Worm (Caenorhabditis elegans) whole organism, young adult: ENCODE measurements around the gene clec-231.

Source experiments
- B0261.1 ChIP-seq: sonication (generic microtip); optimal IDR thresholded peaks from 2 replicates; lab custom pipeline; 2016; ENCODE audit warnings: mild to moderate bottlenecking, missing genetic modification characterization, moderate library complexity, missing compliant biosample characterization
- B0336.3 ChIP-seq: fragments of 200-800 bp; sonication (Bioruptor generic); IDR thresholded peaks from 2 replicates; pipeline ENCODE4 v1.3.6; 2022; ENCODE audit warnings: missing genetic modification characterization, missing compliant biosample characterization
- C06A6.2 ChIP-seq: fragments of 200-800 bp; sonication (Bioruptor generic); conservative IDR thresholded peaks from 2 replicates; pipeline ENCODE4 v1.3.6; 2022; ENCODE audit warnings: missing genetic modification characterization, missing compliant biosample characterization
- C17E4.6 ChIP-seq: fragments of 200-800 bp; sonication (Bioruptor generic); IDR thresholded peaks from 2 replicates; pipeline ENCODE4 v1.3.6; 2022; ENCODE audit warnings: missing genetic modification reagents, missing genetic modification characterization, missing compliant biosample characterization
- F10E7.11 ChIP-seq: sonication (generic microtip); optimal IDR thresholded peaks from 2 replicates; lab custom pipeline; 2017; ENCODE audit warnings: mild to moderate bottlenecking, missing genetic modification characterization, moderate library complexity, missing compliant biosample characterization
- F37B4.10 ChIP-seq: fragments of 200-800 bp; sonication (Bioruptor generic); IDR thresholded peaks from 2 replicates; pipeline ENCODE4 v1.3.6; 2022; ENCODE audit warnings: missing genetic modification characterization, missing compliant biosample characterization
- F55B11.4 ChIP-seq: sonication (generic microtip); optimal IDR thresholded peaks from 2 replicates; lab custom pipeline; 2016; ENCODE audit warnings: missing compliant biosample characterization, missing genetic modification characterization, borderline replicate concordance; ENCODE audit not compliant: insufficient read depth
- Y95B8A.8 ChIP-seq: fragments of 200-800 bp; sonication (Bioruptor generic); IDR thresholded peaks from 2 replicates; pipeline ENCODE4 v1.3.6; 2022; ENCODE audit warnings: missing genetic modification reagents, missing genetic modification characterization, missing compliant biosample characterization
- ama-1 ChIP-seq, 3 experiments: fragments of 150-350 bp in 1 of 3; sonication (generic microtip) in 2 of 3; optimal IDR thresholded peaks; 2 replicates each; lab custom pipeline; 2014 to 2018; ENCODE audit warnings: missing biosample characterization in 2 of 3, missing genetic modification characterization in 2 of 3, missing genetic modification reagents in 2 of 3
- attf-5 ChIP-seq: fragments of 200-800 bp; sonication (Bioruptor generic); optimal IDR thresholded peaks from 2 replicates; lab custom pipeline; 2018; ENCODE audit warnings: mild to moderate bottlenecking, missing genetic modification characterization, missing compliant biosample characterization
- bed-1 ChIP-seq: fragments of 200-800 bp; sonication (Bioruptor generic); IDR thresholded peaks from 2 replicates; pipeline ENCODE4 v1.3.6; 2022; ENCODE audit warnings: missing genetic modification reagents, missing genetic modification characterization, missing compliant biosample characterization
- ceh-100 ChIP-seq: fragments of 200-800 bp; sonication (Bioruptor generic); IDR thresholded peaks from 2 replicates; pipeline ENCODE4 v1.3.6; 2022; ENCODE audit warnings: missing genetic modification reagents, missing genetic modification characterization, missing compliant biosample characterization
- ceh-91 ChIP-seq: fragments of 200-800 bp; sonication (Bioruptor generic); IDR thresholded peaks from 2 replicates; pipeline ENCODE4 v1.3.6; 2022; ENCODE audit warnings: missing genetic modification reagents, missing genetic modification characterization, missing compliant biosample characterization
- him-1 ChIP-seq: sonication (generic microtip); optimal IDR thresholded peaks from 2 replicates; lab custom pipeline; 2016; ENCODE audit warnings: missing genotype, missing genetic modification reagents, missing genetic modification characterization, missing compliant biosample characterization
- hlh-12 ChIP-seq: sonication (generic microtip); optimal IDR thresholded peaks from 2 replicates; lab custom pipeline; 2016; ENCODE audit warnings: missing genetic modification characterization, missing compliant biosample characterization
- hlh-26 ChIP-seq: fragments of 200-800 bp; sonication (Bioruptor generic); conservative IDR thresholded peaks from 2 replicates; pipeline ENCODE4 v1.3.6; 2022; ENCODE audit warnings: missing genetic modification reagents, missing genetic modification characterization, missing compliant biosample characterization
- hmg-20 ChIP-seq: fragments of 200-800 bp; sonication (Bioruptor generic); IDR thresholded peaks from 2 replicates; pipeline ENCODE4 v1.3.6; 2022; ENCODE audit warnings: missing genetic modification reagents, missing genetic modification characterization, missing compliant biosample characterization
- hrde-1 ChIP-seq: sonication (generic microtip); optimal IDR thresholded peaks from 2 replicates; lab custom pipeline; 2016; ENCODE audit warnings: missing genetic modification characterization, mild to moderate bottlenecking, missing compliant biosample characterization, moderate library complexity, missing genotype, missing genetic modification reagents, borderline replicate concordance
- hsf-1 ChIP-seq: fragments of 200-800 bp; sonication (Bioruptor generic); IDR thresholded peaks from 2 replicates; pipeline ENCODE4 v1.3.6; 2022; ENCODE audit warnings: missing genetic modification reagents, missing genetic modification characterization, missing compliant biosample characterization
- let-526 ChIP-seq: fragments of 200-800 bp; sonication (Bioruptor generic); IDR thresholded peaks from 2 replicates; pipeline ENCODE4 v1.3.6; 2022; ENCODE audit warnings: missing genetic modification reagents, missing genetic modification characterization, missing compliant biosample characterization
- let-607 ChIP-seq, 2 experiments: fragments of 200-800 bp in 1 of 2; sonication (Bioruptor generic) in 1 of 2; sonication (generic microtip) in 1 of 2; optimal IDR thresholded peaks; 2 replicates each; lab custom pipeline; 2016 to 2018; ENCODE audit warnings: mild to moderate bottlenecking in 2 of 2, missing compliant biosample characterization in 2 of 2, missing genetic modification characterization in 2 of 2, moderate library complexity in 2 of 2, missing genotype in 1 of 2
- lin-35 ChIP-seq, 3 experiments: fragments of 150-350 bp in 2 of 3; sonication (generic microtip) in 1 of 3; optimal IDR thresholded peaks; 2 replicates each; lab custom pipeline; 2014 to 2018; ENCODE audit warnings: missing biosample characterization in 3 of 3, missing genetic modification characterization in 3 of 3, missing genetic modification reagents in 3 of 3
- lsl-1 ChIP-seq: fragments of 200-800 bp; sonication (Bioruptor generic); optimal IDR thresholded peaks from 2 replicates; lab custom pipeline; 2018; ENCODE audit warnings: mild to moderate bottlenecking, missing genetic modification characterization, moderate library complexity, missing compliant biosample characterization
- madf-3 ChIP-seq: fragments of 200-800 bp; sonication (Bioruptor generic); IDR thresholded peaks from 2 replicates; pipeline ENCODE4 v1.3.6; 2022; ENCODE audit warnings: missing genetic modification reagents, missing genetic modification characterization, missing compliant biosample characterization
- madf-6 ChIP-seq: fragments of 200-800 bp; sonication (Bioruptor generic); IDR thresholded peaks from 2 replicates; pipeline ENCODE4 v1.3.6; 2022; ENCODE audit warnings: missing genetic modification reagents, missing genetic modification characterization, missing compliant biosample characterization
- madf-8 ChIP-seq: fragments of 200-800 bp; sonication (Bioruptor generic); conservative IDR thresholded peaks from 2 replicates; pipeline ENCODE4 v1.3.6; 2022; ENCODE audit warnings: missing genetic modification reagents, missing genetic modification characterization, missing compliant biosample characterization
- mel-28 ChIP-seq: sonication (generic microtip); optimal IDR thresholded peaks from 2 replicates; lab custom pipeline; 2016; ENCODE audit warnings: borderline replicate concordance, mild to moderate bottlenecking, missing genetic modification characterization, missing compliant biosample characterization
- pbrm-1 ChIP-seq: fragments of 200-800 bp; sonication (Bioruptor generic); IDR thresholded peaks from 2 replicates; pipeline ENCODE4 v1.3.6; 2022; ENCODE audit warnings: missing genetic modification reagents, missing genetic modification characterization, missing compliant biosample characterization
- rcor-1 ChIP-seq: fragments of 200-800 bp; sonication (Bioruptor generic); IDR thresholded peaks from 2 replicates; pipeline ENCODE4 v1.3.6; 2022; ENCODE audit warnings: missing genetic modification reagents, missing genetic modification characterization, missing compliant biosample characterization
- rec-8 ChIP-seq, 2 experiments: sonication (generic microtip); optimal IDR thresholded peaks; 2 replicates each; lab custom pipeline; 2016; ENCODE audit warnings: mild to moderate bottlenecking in 2 of 2, missing genetic modification characterization in 2 of 2, missing genetic modification reagents in 2 of 2, missing genotype in 2 of 2, missing biosample characterization in 1 of 2, missing compliant biosample characterization in 1 of 2, moderate library complexity in 1 of 2
- rpc-1 ChIP-seq, 2 experiments: fragments of 150-350 bp in 1 of 2; sonication (generic microtip) in 1 of 2; optimal IDR thresholded peaks; 2 replicates each; lab custom pipeline; 2014 to 2018; ENCODE audit warnings: missing biosample characterization in 1 of 2, missing genetic modification characterization in 1 of 2, missing genetic modification reagents in 1 of 2, missing genotype in 1 of 2
- sdz-38 ChIP-seq: sonication (generic microtip); optimal IDR thresholded peaks from 2 replicates; lab custom pipeline; 2016; ENCODE audit warnings: missing genotype, missing genetic modification characterization, missing compliant biosample characterization
- sea-2 ChIP-seq: fragments of 200-800 bp; sonication (Bioruptor generic); IDR thresholded peaks from 2 replicates; pipeline ENCODE4 v1.3.6; 2022; ENCODE audit warnings: missing genetic modification characterization, missing compliant biosample characterization
- snpc-3.4 ChIP-seq: sonication (generic microtip); optimal IDR thresholded peaks from 2 replicates; lab custom pipeline; 2017; ENCODE audit warnings: missing genetic modification characterization, mild to moderate bottlenecking, missing compliant biosample characterization, antibody characterized with exemption, moderate library complexity, missing genotype, missing genetic modification reagents
- snpc-4 ChIP-seq, 5 experiments: fragments of 150-350 bp in 1 of 5; sonication (generic microtip) in 4 of 5; optimal IDR thresholded peaks; 2 replicates each; lab custom pipeline; 2014 to 2018; ENCODE audit warnings: missing genetic modification characterization in 5 of 5, missing biosample characterization in 3 of 5, antibody characterized with exemption in 2 of 5, mild to moderate bottlenecking in 2 of 5, missing compliant biosample characterization in 2 of 5, missing genotype in 2 of 5, moderate library complexity in 2 of 5, missing genetic modification reagents in 1 of 5
- tbp1 ChIP-seq: fragments of 200-800 bp; sonication (Bioruptor generic); optimal IDR thresholded peaks from 2 replicates; lab custom pipeline; 2018; ENCODE audit warnings: mild to moderate bottlenecking, missing genetic modification characterization, missing compliant biosample characterization
- unc-62 ChIP-seq: fragments of 150-350 bp; optimal IDR thresholded peaks from 2 replicates; lab custom pipeline; 2014; ENCODE audit warnings: missing biosample characterization, missing genetic modification reagents, missing genetic modification characterization
- zfh-2 ChIP-seq: fragments of 200-800 bp; sonication (Bioruptor generic); conservative IDR thresholded peaks from 2 replicates; pipeline ENCODE4 v1.3.6; 2022; ENCODE audit warnings: missing genetic modification reagents, missing genetic modification characterization, missing compliant biosample characterization
- ztf-22 ChIP-seq: fragments of 200-800 bp; sonication (Bioruptor generic); optimal IDR thresholded peaks from 2 replicates; lab custom pipeline; 2018; ENCODE audit warnings: mild to moderate bottlenecking, missing genetic modification characterization, moderate library complexity, missing compliant biosample characterization

Gene clec-231

ce11 chrV:15350615-15351014 lies at the start of gene clec-231:
Gene clec-231 (minus strand): TSS chrV:15350715.
- no peak for TF ChIP-seq sdz-38 (tag; lab: Kevin White, UChicago)
- TF ChIP-seq rcor-1 (GFP tag; lab: Robert Waterston, UW): no peak
- no peak for TF ChIP-seq hrde-1
- TF ChIP-seq, all 124 proteins: peak for 0

- TF ChIP-seq ceh-91: no peak
- TF ChIP-seq hlh-26 (GFP tag; lab: Robert Waterston, UW): no peak
- TF ChIP-seq hlh-12 (tag; lab: Kevin White, UChicago): no peak
- TF ChIP-seq let-526: no peak
- TF ChIP-seq let-607 (tag; optimal IDR thresholded peaks at IDR 0.05; lab: Kevin White, UChicago): no peak
- no peak for TF ChIP-seq bed-1 (GFP tag; lab: Robert Waterston, UW)
- no peak for TF ChIP-seq attf-5 (GFP tag; lab: Kevin White, UChicago)
- TF ChIP-seq ceh-100 (GFP tag; lab: Robert Waterston, UW): no peak
- TF ChIP-seq C17E4.6 (GFP tag; lab: Robert Waterston, UW): no peak
- no peak for TF ChIP-seq unc-62 (GFP tag; lab: Kevin White, UChicago)
- TF ChIP-seq madf-3 (GFP tag; lab: Robert Waterston, UW): no peak
- TF ChIP-seq ztf-22: no peak
These were observed 49.3 kb upstream of the clec-231 start, which contains the start of the genes T06E6.15 and sri-7 for ce11 chrV:15399691-15400377. Gene T06E6.15 (minus strand): TSS chrV:15399791. Gene sri-7 (plus strand): TSS chrV:15400327.

- TF ChIP-seq ceh-91 (no peak), mel-28 (no peak), C06A6.2 (GFP tag; lab: Robert Waterston, UW) (no peak)
These were observed 48.2 kb upstream of the clec-231 start, which contains the start of gene fbxa-199 for ce11 chrV:15398728-15399127. Gene fbxa-199 (minus strand): TSS chrV:15398828.

ce11 chrV:15397139-15397538 lies 46.6 kb upstream of the clec-231 start:
- TF ChIP-seq hrde-1 (peak; percentile 82), tbp1 (GFP tag; lab: Kevin White, UChicago) (peak; percentile 48), F10E7.11 (tag; lab: Kevin White, UChicago) (peak; percentile 17), B0261.1 (tag; lab: Kevin White, UChicago) (peak; percentile 12), hmg-20 (GFP tag; lab: Robert Waterston, UW) (no peak), sea-2 (GFP tag; lab: Robert Waterston, UW) (no peak), rcor-1 (GFP tag; lab: Robert Waterston, UW) (no peak), madf-8 (peak; percentile 34; the same call in 1 of the 2 replicates), him-1 (tag; lab: Kevin White, UChicago) (peak; percentile 37), snpc-4 (GFP tag; optimal IDR thresholded peaks at IDR 0.05; lab: Kevin White, UChicago) (peak; percentile 29), snpc-4 (tag; optimal IDR thresholded peaks at IDR 0.05; lab: Kevin White, UChicago) (no peak), madf-6 (peak; percentile 73), F37B4.10 (GFP tag; lab: Robert Waterston, UW) (no peak), C17E4.6 (GFP tag; lab: Robert Waterston, UW) (0 out of 2 replicates have a peak, but pooled peaks have one; percentile 12), Y95B8A.8 (peak; percentile 56; the same call in 1 of the 2 replicates), hsf-1 (GFP tag; lab: Robert Waterston, UW) (peak; percentile 83), rec-8 (tag; optimal IDR thresholded peaks at IDR 0.05; lab: Kevin White, UChicago) (no peak), lsl-1 (peak; percentile 37), madf-3 (GFP tag; lab: Robert Waterston, UW) (0 out of 2 replicates have a peak, but pooled peaks have one; percentile 16), snpc-3.4 (tag; lab: Kevin White, UChicago) (peak; percentile 13), B0336.3 (GFP tag; lab: Robert Waterston, UW) (peak; percentile 72; the same call in 1 of the 2 replicates), rpc-1 (optimal IDR thresholded peaks at IDR 0.05; lab: Kevin White, UChicago) (no peak), rpc-1 (tag; optimal IDR thresholded peaks at IDR 0.05; lab: Kevin White, UChicago) (peak; percentile 10), lin-35 (GFP tag; optimal IDR thresholded peaks at IDR 0.05; lab: Kevin White, UChicago) (peak in 1 of 3 experiments; percentile 2), zfh-2 (GFP tag; lab: Robert Waterston, UW) (no peak), pbrm-1 (GFP tag; lab: Robert Waterston, UW) (peak; percentile 25; the same call in 1 of the 2 replicates), F55B11.4 (no peak), ama-1 (optimal IDR thresholded peaks at IDR 0.05; lab: Kevin White, UChicago) (no peak), ama-1 (GFP tag; optimal IDR thresholded peaks at IDR 0.05; lab: Kevin White, UChicago) (peak in 1 of 2 experiments; percentile 28)
